Fruit fly (Drosophila melanogaster) whole organism, embryonic: ENCODE results near the gene Rpn10.

ENCODE experiments used
- Asciz ChIP-seq: fragments of 200-800 bp; sonication (Bioruptor generic); optimal IDR thresholded peaks from 2 replicates; lab custom pipeline; 2017; ENCODE audit warnings: missing biosample characterization, mild to moderate bottlenecking, missing genetic modification characterization, missing genetic modification reagents
- B-H2 ChIP-seq: fragments of 200-800 bp; sonication (Bioruptor generic); optimal IDR thresholded peaks from 2 replicates; lab custom pipeline; 2018; ENCODE audit warnings: missing biosample characterization, mild to moderate bottlenecking, missing genetic modification characterization
- Bdp1 ChIP-seq: fragments of 200-800 bp; sonication (Bioruptor generic); optimal IDR thresholded peaks from 3 replicates; lab custom pipeline; 2016; ENCODE audit warnings: missing biosample characterization, missing genetic modification characterization
- CG10267 ChIP-seq: fragments of 200-800 bp; sonication (Bioruptor generic); optimal IDR thresholded peaks from 2 replicates; lab custom pipeline; 2018; ENCODE audit warnings: missing biosample characterization, mild to moderate bottlenecking, missing genetic modification characterization, moderate library complexity
- CG12104 ChIP-seq: fragments of 200-800 bp; sonication (Bioruptor generic); optimal IDR thresholded peaks from 3 replicates; lab custom pipeline; 2016; ENCODE audit warnings: missing biosample characterization, missing genetic modification characterization
- CG17385 ChIP-seq: fragments of 200-800 bp; sonication (Bioruptor generic); optimal IDR thresholded peaks from 3 replicates; lab custom pipeline; 2018; ENCODE audit warnings: missing biosample characterization, mild to moderate bottlenecking, missing genetic modification characterization
- CG17612 ChIP-seq: fragments of 200-800 bp; sonication (Bioruptor generic); IDR thresholded peaks from 2 replicates; pipeline ENCODE4 v1.3.6; 2022; ENCODE audit warnings: missing biosample characterization, missing genetic modification characterization
- CG2889 ChIP-seq: fragments of 200-800 bp; sonication (Bioruptor generic); IDR thresholded peaks from 3 replicates; pipeline ENCODE4 v1.3.6; 2022; ENCODE audit warnings: missing biosample characterization, missing genetic modification characterization
- CG3407 ChIP-seq: fragments of 200-800 bp; sonication (Bioruptor generic); optimal IDR thresholded peaks from 2 replicates; lab custom pipeline; 2018; ENCODE audit warnings: missing biosample characterization, mild to moderate bottlenecking, missing genetic modification characterization
- CG4424 ChIP-seq: fragments of 200-800 bp; sonication (Bioruptor generic); optimal IDR thresholded peaks from 3 replicates; lab custom pipeline; 2016; ENCODE audit warnings: missing biosample characterization, missing genetic modification characterization
- CG6654 ChIP-seq: fragments of 200-800 bp; sonication (Bioruptor generic); optimal IDR thresholded peaks from 2 replicates; lab custom pipeline; 2017; ENCODE audit warnings: missing biosample characterization, mild to moderate bottlenecking, missing genetic modification characterization
- CG7839 ChIP-seq: fragments of 200-800 bp; sonication (Bioruptor generic); optimal IDR thresholded peaks from 3 replicates; lab custom pipeline; 2018; ENCODE audit warnings: missing biosample characterization, mild to moderate bottlenecking, missing genetic modification characterization, moderate library complexity
- CG7928 ChIP-seq: fragments of 200-800 bp; sonication (Bioruptor generic); optimal IDR thresholded peaks from 2 replicates; lab custom pipeline; 2017; ENCODE audit warnings: missing biosample characterization, mild to moderate bottlenecking, missing genetic modification characterization
- CG7963 ChIP-seq: fragments of 200-800 bp; sonication (Bioruptor generic); IDR thresholded peaks from 3 replicates; pipeline ENCODE4 v1.3.6; 2022; ENCODE audit warnings: missing biosample characterization, missing genetic modification characterization; ENCODE audit not compliant: partially characterized antibody
- CG9932 ChIP-seq: fragments of 200-800 bp; sonication (Bioruptor generic); IDR thresholded peaks from 2 replicates; pipeline ENCODE4 v1.3.6; 2022; ENCODE audit warnings: missing biosample characterization, missing genetic modification characterization
- Ets65A ChIP-seq: fragments of 200-800 bp; sonication (Bioruptor generic); peaks from one replicate; lab custom pipeline; 2016; ENCODE audit warnings: missing biosample characterization, missing genetic modification characterization
- Lhr ChIP-seq: fragments of 200-800 bp; sonication (Bioruptor generic); optimal IDR thresholded peaks from 3 replicates; lab custom pipeline; 2017; ENCODE audit warnings: mild to moderate bottlenecking, missing biosample characterization, missing genetic modification reagents, missing genetic modification characterization
- MESR4 ChIP-seq: fragments of 200-800 bp; sonication (Bioruptor generic); optimal IDR thresholded peaks from 2 replicates; lab custom pipeline; 2018; ENCODE audit warnings: missing biosample characterization, mild to moderate bottlenecking, missing genetic modification characterization, moderate library complexity
- Med ChIP-seq: fragments of 200-800 bp; sonication (Bioruptor generic); peaks from one replicate; lab custom pipeline; 2016; ENCODE audit warnings: missing biosample characterization, missing genetic modification characterization, mild to moderate bottlenecking, inconsistent platforms, moderate library complexity
- NC2α ChIP-seq: fragments of 200-800 bp; sonication (Bioruptor generic); optimal IDR thresholded peaks from 2 replicates; lab custom pipeline; 2016; ENCODE audit warnings: missing biosample characterization, missing genetic modification characterization
- Nf-YC ChIP-seq: fragments of 200-800 bp; optimal IDR thresholded peaks from 3 replicates; lab custom pipeline; 2019; ENCODE audit warnings: missing biosample characterization, mild to moderate bottlenecking, missing genetic modification characterization, moderate library complexity
- PHDP ChIP-seq: fragments of 200-800 bp; sonication (Bioruptor generic); optimal IDR thresholded peaks from 3 replicates; lab custom pipeline; 2018; ENCODE audit warnings: missing biosample characterization, mild to moderate bottlenecking, missing genetic modification characterization, moderate library complexity
- Rx ChIP-seq: fragments of 200-800 bp; sonication (Bioruptor generic); IDR thresholded peaks from 2 replicates; pipeline ENCODE4 v1.3.6; 2022; ENCODE audit warnings: missing biosample characterization, missing genetic modification characterization
- Scr ChIP-seq: fragments of 200-800 bp; sonication (Bioruptor generic); IDR thresholded peaks from 2 replicates; pipeline ENCODE4 v1.3.6; 2022; ENCODE audit warnings: missing biosample characterization, missing genetic modification characterization; ENCODE audit not compliant: partially characterized antibody
- Ssrp ChIP-seq: fragments of 200-800 bp; sonication (Bioruptor generic); optimal IDR thresholded peaks from 2 replicates; lab custom pipeline; 2018; ENCODE audit warnings: missing biosample characterization, mild to moderate bottlenecking, missing genetic modification characterization, moderate library complexity
- Tbp ChIP-seq: fragments of >200 bp; optimal IDR thresholded peaks from 2 replicates; lab custom pipeline; 2018; ENCODE audit warnings: missing biosample characterization, missing genetic modification characterization
- Vsx1 ChIP-seq: fragments of 200-800 bp; sonication (Bioruptor generic); optimal IDR thresholded peaks from 2 replicates; lab custom pipeline; 2017; ENCODE audit warnings: missing biosample characterization, mild to moderate bottlenecking, missing genetic modification characterization, missing genetic modification reagents
- chif ChIP-seq, 2 experiments: fragments of 200-800 bp; sonication (Bioruptor generic); optimal IDR thresholded peaks; 3 replicates each; lab custom pipeline; 2016; ENCODE audit warnings: missing biosample characterization in 2 of 2, missing genetic modification characterization in 2 of 2
- chinmo ChIP-seq: fragments of 200-800 bp; sonication (Bioruptor generic); IDR thresholded peaks from 4 replicates; pipeline ENCODE4 v1.3.6; 2022; ENCODE audit warnings: missing biosample characterization, missing genetic modification characterization; ENCODE audit not compliant: partially characterized antibody
- crc ChIP-seq: fragments of 200-800 bp; sonication (Bioruptor generic); optimal IDR thresholded peaks from 2 replicates; lab custom pipeline; 2016; ENCODE audit warnings: missing biosample characterization, missing genetic modification characterization
- crol ChIP-seq: fragments of 200-800 bp; sonication (Bioruptor generic); IDR thresholded peaks from 2 replicates; pipeline ENCODE4 v1.3.6; 2022; ENCODE audit warnings: missing biosample characterization, missing genetic modification characterization
- ftz-f1 ChIP-seq: fragments of 200-800 bp; sonication (Bioruptor generic); optimal IDR thresholded peaks from 2 replicates; lab custom pipeline; 2016; ENCODE audit warnings: missing biosample characterization, missing genetic modification characterization
- gce ChIP-seq: fragments of 200-800 bp; sonication (Bioruptor generic); IDR thresholded peaks from 3 replicates; pipeline ENCODE4 v1.3.6; 2022; ENCODE audit warnings: missing biosample characterization, missing genetic modification characterization
- gsb ChIP-seq: fragments of 200-800 bp; sonication (Bioruptor generic); IDR thresholded peaks from 2 replicates; pipeline ENCODE4 v1.3.6; 2022; ENCODE audit warnings: missing biosample characterization, missing genetic modification characterization
- mld ChIP-seq: fragments of 200-800 bp; sonication (Bioruptor generic); IDR thresholded peaks from 3 replicates; pipeline ENCODE4 v1.3.6; 2022; ENCODE audit warnings: missing biosample characterization, missing genetic modification characterization; ENCODE audit not compliant: partially characterized antibody
- nau ChIP-seq: fragments of 200-800 bp; sonication (Bioruptor generic); optimal IDR thresholded peaks from 3 replicates; lab custom pipeline; 2017; ENCODE audit warnings: missing biosample characterization, mild to moderate bottlenecking, missing genetic modification characterization, missing genetic modification reagents
- nerfin-1 ChIP-seq: fragments of 200-800 bp; sonication (Bioruptor generic); optimal IDR thresholded peaks from 3 replicates; lab custom pipeline; 2019; ENCODE audit warnings: missing biosample characterization, mild to moderate bottlenecking, missing genetic modification characterization, moderate library complexity
- nerfin-2 ChIP-seq: fragments of 200-800 bp; sonication (Bioruptor generic); IDR thresholded peaks from 2 replicates; pipeline ENCODE4 v1.3.6; 2022; ENCODE audit warnings: missing biosample characterization, missing genetic modification characterization; ENCODE audit not compliant: partially characterized antibody
- nom ChIP-seq: fragments of 200-800 bp; sonication (Bioruptor generic); optimal IDR thresholded peaks from 2 replicates; lab custom pipeline; 2017; ENCODE audit warnings: missing biosample characterization, missing genetic modification characterization, mild to moderate bottlenecking, moderate library complexity, missing genetic modification reagents
- oc ChIP-seq: fragments of 200-800 bp; sonication (Bioruptor generic); optimal IDR thresholded peaks from 2 replicates; lab custom pipeline; 2018; ENCODE audit warnings: missing biosample characterization, mild to moderate bottlenecking, missing genetic modification characterization, moderate library complexity
- peb ChIP-seq: fragments of 200-800 bp; sonication (Bioruptor generic); IDR thresholded peaks from 2 replicates; pipeline ENCODE4 v1.3.6; 2022; ENCODE audit warnings: missing biosample characterization, missing genetic modification characterization
- rib ChIP-seq: fragments of 200-800 bp; sonication (Bioruptor generic); IDR thresholded peaks from 2 replicates; pipeline ENCODE4 v1.3.6; 2022; ENCODE audit warnings: missing biosample characterization, missing genetic modification characterization
- shn ChIP-seq: fragments of 200-800 bp; sonication (Bioruptor generic); optimal IDR thresholded peaks from 3 replicates; lab custom pipeline; 2016; ENCODE audit warnings: missing biosample characterization, missing genetic modification characterization
- slp2 ChIP-seq: fragments of 200-800 bp; sonication (Bioruptor generic); optimal IDR thresholded peaks from 2 replicates; lab custom pipeline; 2016; ENCODE audit warnings: missing biosample characterization, missing genetic modification characterization
- tio ChIP-seq: fragments of 200-800 bp; sonication (Bioruptor generic); optimal IDR thresholded peaks from 2 replicates; lab custom pipeline; 2017; ENCODE audit warnings: missing biosample characterization, missing genetic modification characterization, inconsistent platforms
- tna ChIP-seq: fragments of 200-800 bp; sonication (Bioruptor generic); IDR thresholded peaks from 2 replicates; pipeline ENCODE4 v1.3.6; 2022; ENCODE audit warnings: missing biosample characterization, missing genetic modification characterization; ENCODE audit not compliant: partially characterized antibody
- tx ChIP-seq: fragments of 200-800 bp; sonication (Bioruptor generic); optimal IDR thresholded peaks from 2 replicates; lab custom pipeline; 2016; ENCODE audit warnings: missing biosample characterization, missing genetic modification characterization

Rpn10 gene

DNA sequence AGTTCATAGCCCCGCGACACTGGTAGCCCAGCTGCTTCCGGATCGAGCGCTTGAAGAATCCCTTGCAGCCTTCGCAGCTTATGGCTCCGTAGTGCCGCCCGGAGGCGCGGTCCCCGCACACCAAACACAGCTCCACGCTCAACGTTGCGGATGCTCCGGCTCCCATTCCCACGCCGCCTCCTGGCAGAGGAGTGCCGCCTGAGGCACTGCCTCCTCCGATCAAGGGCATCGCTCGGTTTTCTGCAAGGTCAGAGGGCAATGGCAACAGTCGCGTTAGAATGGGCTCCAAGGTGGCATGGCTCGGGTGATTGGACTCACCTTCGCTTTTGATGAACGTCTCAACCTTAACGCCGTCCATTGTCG is 40.3 kb upstream of the Rpn10 start:
- TF ChIP-seq CG4424 (GFP tag; lab: Kevin White, UChicago) (no peak), CG7963 (GFP tag; lab: Robert Waterston, UW) (peak; percentile 48; the same call in 1 of the 3 replicates), mld (GFP tag; lab: Robert Waterston, UW) (0 out of 3 replicates have a peak, but pooled peaks have one; percentile 24), CG9932 (GFP tag; lab: Robert Waterston, UW) (0 out of 2 replicates have a peak, but pooled peaks have one; percentile 2), Ets65A (GFP tag; lab: Kevin White, UChicago) (peak; percentile 91), Med (GFP tag; lab: Kevin White, UChicago) (peak; percentile 71), nom (GFP tag; lab: Kevin White, UChicago) (no peak), tna (GFP tag; lab: Robert Waterston, UW) (peak; percentile 52; the same call in 1 of the 2 replicates), ftz-f1 (GFP tag; lab: Kevin White, UChicago) (peak; percentile 95), chinmo (peak; percentile 74; the same call in 2 of the 4 replicates), CG10267 (tag; lab: Kevin White, UChicago) (no peak), peb (GFP tag; lab: Robert Waterston, UW) (0 out of 2 replicates have a peak, but pooled peaks have one; percentile 5), tio (GFP tag; lab: Kevin White, UChicago) (no peak)

DNA sequence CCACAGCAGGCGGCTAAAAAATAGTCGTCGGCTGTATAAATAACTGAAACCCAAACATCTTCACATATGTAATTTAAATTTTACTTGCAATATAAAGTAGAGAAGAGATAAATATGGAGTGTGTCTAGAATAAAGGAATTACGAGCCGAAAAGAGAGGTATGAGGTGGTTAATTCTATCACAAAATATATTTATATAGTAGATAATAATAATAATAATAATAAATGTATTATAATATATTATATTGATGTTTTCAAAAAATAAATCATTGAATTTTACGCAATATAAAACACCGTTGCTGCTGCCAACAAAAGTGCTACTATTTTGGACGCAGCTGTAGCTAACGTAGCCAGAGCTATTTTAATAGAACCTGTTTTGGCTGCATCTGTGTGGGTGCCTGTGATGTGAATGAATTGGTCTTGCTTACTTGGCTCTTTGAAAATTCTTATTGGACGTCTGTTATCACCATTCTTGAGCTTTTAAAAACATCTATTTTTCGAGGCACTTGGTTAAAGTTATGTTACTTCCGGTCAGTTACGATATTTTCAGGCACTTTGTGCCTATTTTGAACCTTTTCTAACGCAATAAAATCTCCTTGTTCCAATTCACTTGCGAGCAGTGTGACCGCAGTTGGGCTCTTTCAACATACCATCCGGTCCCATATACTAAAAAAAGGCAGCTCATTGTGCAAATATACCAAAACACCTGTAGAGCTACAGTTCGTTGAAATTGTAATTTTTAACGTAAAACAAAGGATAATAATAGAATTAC is 39.8 kb upstream of the Rpn10 start, which contains the start of gene Hr78:
TSS of gene Hr78 (minus strand) at position 630 of the 770 bp plus-strand sequence.
- no peak for TF ChIP-seq NC2α (GFP tag; lab: Kevin White, UChicago)
- no peak for TF ChIP-seq tx (GFP tag; lab: Kevin White, UChicago)
- peak; percentile 70 for TF ChIP-seq CG12104 (GFP tag; lab: Kevin White, UChicago)
- no peak for TF ChIP-seq nerfin-2
- TF ChIP-seq Asciz (GFP tag; lab: Kevin White, UChicago), result peak; percentile 86
- 0 out of 2 replicates have a peak, but pooled peaks have one; percentile 12 for TF ChIP-seq Scr (GFP tag; lab: Robert Waterston, UW)
- no peak for TF ChIP-seq chif (GFP tag; optimal IDR thresholded peaks at IDR 0.05; lab: Kevin White, UChicago)
- no peak for TF ChIP-seq shn (GFP tag; lab: Kevin White, UChicago)
- peak; percentile 51 for TF ChIP-seq Lhr (GFP tag; lab: Kevin White, UChicago)
- TF ChIP-seq nau (GFP tag; lab: Kevin White, UChicago), result no peak
- TF ChIP-seq PHDP (tag; lab: Kevin White, UChicago), result peak; percentile 89
- TF ChIP-seq B-H2 (GFP tag; lab: Kevin White, UChicago), result peak; percentile 68
- 0 out of 2 replicates have a peak, but pooled peaks have one; percentile 45 for TF ChIP-seq gsb (GFP tag; lab: Robert Waterston, UW)
- no peak for TF ChIP-seq Tbp (GFP tag; lab: Kevin White, UChicago)
- TF ChIP-seq Bdp1 (GFP tag; lab: Kevin White, UChicago), result no peak
- peak; percentile 81 for TF ChIP-seq CG17385
- TF ChIP-seq CG17612 (GFP tag; lab: Robert Waterston, UW), result no peak
- TF ChIP-seq Vsx1, result no peak
- TF ChIP-seq Ssrp (tag; lab: Kevin White, UChicago), result peak; percentile 78
- peak; percentile 34 for TF ChIP-seq slp2 (GFP tag; lab: Kevin White, UChicago)
- TF ChIP-seq CG7839, result peak; percentile 89
- TF ChIP-seq Nf-YC (tag; lab: Kevin White, UChicago), result peak; percentile 74
- TF ChIP-seq rib (GFP tag; lab: Robert Waterston, UW), result no peak
- peak; percentile 59 for TF ChIP-seq Rx (GFP tag; lab: Robert Waterston, UW)
- TF ChIP-seq CG2889, result 0 out of 3 replicates have a peak, but pooled peaks have one; percentile 22
- TF ChIP-seq CG7928, result peak; percentile 22
- peak; percentile 93 for TF ChIP-seq MESR4 (GFP tag; lab: Kevin White, UChicago)
- TF ChIP-seq nerfin-1, result peak; percentile 70
- TF ChIP-seq crol (GFP tag; lab: Robert Waterston, UW), result no peak
- TF ChIP-seq crc (GFP tag; lab: Kevin White, UChicago), result no peak
- peak; percentile 40 for TF ChIP-seq CG6654 (GFP tag; lab: Kevin White, UChicago)
- peak; percentile 54 for TF ChIP-seq CG3407 (GFP tag; lab: Kevin White, UChicago)
- TF ChIP-seq oc (tag; lab: Kevin White, UChicago), result no peak
- TF ChIP-seq gce, result 0 out of 3 replicates have a peak, but pooled peaks have one; percentile 48
